Fruit fly (Drosophila melanogaster): ENCODE measurements around the gene Prosbeta6.

DNA sequence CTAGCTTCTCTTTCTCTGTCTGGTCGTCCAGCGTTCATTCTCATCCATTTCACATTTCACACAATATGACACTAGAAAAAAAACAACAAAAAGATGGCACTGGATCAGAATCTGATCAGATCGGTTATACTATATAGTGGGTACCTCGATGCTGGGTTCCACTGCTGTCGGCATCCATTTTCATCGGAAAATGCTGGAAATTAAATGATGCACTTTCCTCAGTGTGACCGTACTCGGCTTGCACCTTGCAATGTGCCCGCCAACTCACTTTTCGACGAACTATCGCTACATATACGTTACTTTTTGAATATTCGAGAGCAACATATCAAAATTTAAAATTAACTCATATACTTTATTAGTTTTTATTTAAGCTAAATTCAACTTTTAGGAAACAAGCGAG is 19.4 kb downstream of the Prosbeta6 start, which contains the start of gene tra:
- TF ChIP-seq foxo (GFP tag; optimal IDR thresholded peaks at IDR 0.05) (no peak), OdsH (GFP tag; optimal IDR thresholded peaks at IDR 0.05) (no peak), CrebA (GFP tag; optimal IDR thresholded peaks at IDR 0.05; ENCODE audit: borderline replicate concordance) (no peak), HLH106 (tag; optimal IDR thresholded peaks at IDR 0.05) (no peak), usp (GFP tag; optimal IDR thresholded peaks at IDR 0.05) (no peak), woc (GFP tag; optimal IDR thresholded peaks at IDR 0.05) (no peak), pan (optimal IDR thresholded peaks at IDR 0.05) (no peak), tai (GFP tag; optimal IDR thresholded peaks at IDR 0.05) (no peak), h (GFP tag; optimal IDR thresholded peaks at IDR 0.05) (no peak), Hr83 (GFP tag; optimal IDR thresholded peaks at IDR 0.05; ENCODE audit: poor library complexity, severe bottlenecking) (no peak), brk (GFP tag; optimal IDR thresholded peaks at IDR 0.05) (no peak), sv (GFP tag; optimal IDR thresholded peaks at IDR 0.05) (no peak)

Data from whole organism, wandering third instar larva.